Worm (Caenorhabditis elegans) whole organism, mixed stage, embryonic: ENCODE results near the gene daf-22.
"Not testable (repeated sequence)": the region's sequence is repeated elsewhere in the genome, so short reads cannot be mapped to it uniquely, and the experiment has no call there.

ENCODE experiments used
- M03D4.4 ChIP-seq: sonication (generic microtip); optimal IDR thresholded peaks from 2 replicates; lab custom pipeline; 2017; ENCODE audit warnings: mild to moderate bottlenecking, missing genetic modification characterization, missing compliant biosample characterization
- bed-3 ChIP-seq: fragments of 200-800 bp; sonication (Bioruptor generic); optimal IDR thresholded peaks from 3 replicates; lab custom pipeline; 2018; ENCODE audit warnings: mild to moderate bottlenecking, missing genetic modification characterization, moderate library complexity, missing compliant biosample characterization
- blmp-1 ChIP-seq: fragments of 150-350 bp; optimal IDR thresholded peaks from 2 replicates; lab custom pipeline; 2014; ENCODE audit warnings: missing biosample characterization, missing genetic modification characterization
- ceh-43 ChIP-seq: fragments of 200-800 bp; sonication (Bioruptor generic); optimal IDR thresholded peaks from 2 replicates; lab custom pipeline; 2018; ENCODE audit warnings: mild to moderate bottlenecking, missing genetic modification characterization, moderate library complexity, missing compliant biosample characterization
- ceh-83 ChIP-seq: fragments of 200-800 bp; sonication (Bioruptor generic); optimal IDR thresholded peaks from 2 replicates; lab custom pipeline; 2018; ENCODE audit warnings: mild to moderate bottlenecking, missing genetic modification characterization, missing compliant biosample characterization
- ces-1 ChIP-seq: fragments of 150-350 bp; optimal IDR thresholded peaks from 2 replicates; lab custom pipeline; 2014; ENCODE audit warnings: missing biosample characterization, missing genetic modification reagents, missing genetic modification characterization
- cnd-1 ChIP-seq: fragments of 200-800 bp; sonication (Bioruptor generic); optimal IDR thresholded peaks from 2 replicates; lab custom pipeline; 2018; ENCODE audit warnings: mild to moderate bottlenecking, missing genetic modification characterization, missing compliant biosample characterization
- drap-1 ChIP-seq: fragments of 200-800 bp; sonication (Bioruptor generic); optimal IDR thresholded peaks from 3 replicates; lab custom pipeline; 2018; ENCODE audit warnings: mild to moderate bottlenecking, missing genetic modification characterization, missing compliant biosample characterization
- elt-1 ChIP-seq: sonication (generic microtip); optimal IDR thresholded peaks from 2 replicates; lab custom pipeline; 2017; ENCODE audit warnings: missing genetic modification characterization, mild to moderate bottlenecking, missing compliant biosample characterization, antibody characterized with exemption, moderate library complexity, borderline replicate concordance; ENCODE audit not compliant: insufficient read depth
- elt-3 ChIP-seq: fragments of 150-350 bp; optimal IDR thresholded peaks from 2 replicates; lab custom pipeline; 2014; ENCODE audit warnings: missing biosample characterization, missing genetic modification characterization
- flh-1 ChIP-seq: fragments of 200-800 bp; sonication (Bioruptor generic); optimal IDR thresholded peaks from 2 replicates; lab custom pipeline; 2018; ENCODE audit warnings: mild to moderate bottlenecking, missing genetic modification characterization, moderate library complexity, missing compliant biosample characterization
- ham-2 ChIP-seq: fragments of 200-800 bp; sonication (Bioruptor generic); optimal IDR thresholded peaks from 2 replicates; lab custom pipeline; 2018; ENCODE audit warnings: mild to moderate bottlenecking, missing genetic modification characterization, missing compliant biosample characterization
- lin-13 ChIP-seq: fragments of 150-350 bp; optimal IDR thresholded peaks from 2 replicates; lab custom pipeline; 2014; ENCODE audit warnings: missing biosample characterization, missing genetic modification characterization
- lin-32 ChIP-seq: fragments of 200-800 bp; sonication (Bioruptor generic); optimal IDR thresholded peaks from 2 replicates; lab custom pipeline; 2018; ENCODE audit warnings: mild to moderate bottlenecking, missing genetic modification characterization, missing compliant biosample characterization
- lsy-2 ChIP-seq: fragments of 150-350 bp; optimal IDR thresholded peaks from 2 replicates; lab custom pipeline; 2014; ENCODE audit warnings: missing biosample characterization, missing genetic modification characterization
- mab-5 ChIP-seq: fragments of 150-350 bp; optimal IDR thresholded peaks from 2 replicates; lab custom pipeline; 2014; ENCODE audit warnings: missing biosample characterization, missing genetic modification characterization
- mep-1 ChIP-seq: fragments of 150-350 bp; optimal IDR thresholded peaks from 2 replicates; lab custom pipeline; 2017; ENCODE audit warnings: missing biosample characterization, missing genetic modification reagents, missing genetic modification characterization, inconsistent platforms
- mls-2 ChIP-seq: sonication (generic microtip); optimal IDR thresholded peaks from 2 replicates; lab custom pipeline; 2016; ENCODE audit warnings: mild to moderate bottlenecking, missing genetic modification characterization, moderate library complexity, missing compliant biosample characterization
- nhr-12 ChIP-seq: fragments of 150-350 bp; optimal IDR thresholded peaks from 2 replicates; lab custom pipeline; 2014; ENCODE audit warnings: missing biosample characterization, missing genetic modification characterization
- nhr-2 ChIP-seq: fragments of 150-350 bp; optimal IDR thresholded peaks from 2 replicates; lab custom pipeline; 2014; ENCODE audit warnings: missing biosample characterization, missing genetic modification characterization
- nhr-237 ChIP-seq: fragments of 150-350 bp; optimal IDR thresholded peaks from 2 replicates; lab custom pipeline; 2014; ENCODE audit warnings: missing biosample characterization, missing genetic modification characterization
- nhr-28 ChIP-seq: fragments of 150-350 bp; optimal IDR thresholded peaks from 2 replicates; lab custom pipeline; 2014; ENCODE audit warnings: missing biosample characterization, missing genetic modification characterization
- nhr-76 ChIP-seq: sonication (generic microtip); optimal IDR thresholded peaks from 2 replicates; lab custom pipeline; 2017; ENCODE audit warnings: missing biosample characterization, missing genetic modification characterization
- pha-4 ChIP-seq: fragments of 150-350 bp; optimal IDR thresholded peaks from 2 replicates; lab custom pipeline; 2018; ENCODE audit warnings: missing biosample characterization, missing genetic modification reagents, missing genetic modification characterization
- sem-2 ChIP-seq: fragments of 200-800 bp; sonication (Bioruptor generic); optimal IDR thresholded peaks from 2 replicates; lab custom pipeline; 2018; ENCODE audit warnings: mild to moderate bottlenecking, missing genetic modification characterization, missing compliant biosample characterization
- snpc-4 ChIP-seq: fragments of 150-350 bp; optimal IDR thresholded peaks from 2 replicates; lab custom pipeline; 2014; ENCODE audit warnings: missing biosample characterization, missing genetic modification characterization
- sptf-1 ChIP-seq: sonication (generic microtip); optimal IDR thresholded peaks from 2 replicates; lab custom pipeline; 2017; ENCODE audit warnings: mild to moderate bottlenecking, missing genetic modification characterization, moderate library complexity, missing compliant biosample characterization
- tbx-8 ChIP-seq: fragments of 200-800 bp; sonication (Bioruptor generic); optimal IDR thresholded peaks from 2 replicates; lab custom pipeline; 2018; ENCODE audit warnings: mild to moderate bottlenecking, missing genetic modification characterization, moderate library complexity, missing compliant biosample characterization
- unc-120 ChIP-seq: sonication (generic microtip); optimal IDR thresholded peaks from 2 replicates; lab custom pipeline; 2017; ENCODE audit warnings: missing genetic modification characterization, missing compliant biosample characterization; ENCODE audit not compliant: poor library complexity, severe bottlenecking
- unc-62 ChIP-seq: fragments of 150-350 bp; optimal IDR thresholded peaks from 2 replicates; lab custom pipeline; 2014; ENCODE audit warnings: missing biosample characterization, missing genetic modification reagents, missing genetic modification characterization
- ztf-11 ChIP-seq: fragments of 150-350 bp; optimal IDR thresholded peaks from 2 replicates; lab custom pipeline; 2014; ENCODE audit warnings: missing biosample characterization, missing genetic modification characterization

Gene daf-22

DNA sequence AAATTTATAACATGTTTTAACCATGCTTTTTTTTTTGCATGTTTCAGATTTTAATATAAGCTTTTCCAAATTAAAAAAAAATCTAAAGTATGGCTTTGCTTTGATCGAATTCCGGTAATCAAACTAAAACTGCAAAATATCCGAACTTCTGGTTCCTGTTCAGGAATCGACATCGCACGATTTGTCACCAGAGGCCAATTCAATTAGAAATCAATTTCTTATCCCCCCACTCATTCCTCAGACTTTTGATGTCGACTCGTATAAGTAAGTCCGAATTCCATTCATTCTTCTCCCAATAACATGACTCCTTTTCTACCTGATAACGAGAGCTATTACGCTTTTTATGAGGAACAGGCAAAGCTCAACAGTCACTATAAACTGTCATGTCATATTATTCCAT, 22.7 kb upstream of the daf-22 start, which contains the start of gene srh-27:
Gene srh-27 (plus strand): TSS at position 301 of the 400 bp plus-strand sequence.
- TF ChIP-seq nhr-12 (no peak), blmp-1 (tag; lab: Kevin White, UChicago) (no peak), pha-4 (tag; lab: Kevin White, UChicago) (no peak), nhr-237 (no peak)

DNA sequence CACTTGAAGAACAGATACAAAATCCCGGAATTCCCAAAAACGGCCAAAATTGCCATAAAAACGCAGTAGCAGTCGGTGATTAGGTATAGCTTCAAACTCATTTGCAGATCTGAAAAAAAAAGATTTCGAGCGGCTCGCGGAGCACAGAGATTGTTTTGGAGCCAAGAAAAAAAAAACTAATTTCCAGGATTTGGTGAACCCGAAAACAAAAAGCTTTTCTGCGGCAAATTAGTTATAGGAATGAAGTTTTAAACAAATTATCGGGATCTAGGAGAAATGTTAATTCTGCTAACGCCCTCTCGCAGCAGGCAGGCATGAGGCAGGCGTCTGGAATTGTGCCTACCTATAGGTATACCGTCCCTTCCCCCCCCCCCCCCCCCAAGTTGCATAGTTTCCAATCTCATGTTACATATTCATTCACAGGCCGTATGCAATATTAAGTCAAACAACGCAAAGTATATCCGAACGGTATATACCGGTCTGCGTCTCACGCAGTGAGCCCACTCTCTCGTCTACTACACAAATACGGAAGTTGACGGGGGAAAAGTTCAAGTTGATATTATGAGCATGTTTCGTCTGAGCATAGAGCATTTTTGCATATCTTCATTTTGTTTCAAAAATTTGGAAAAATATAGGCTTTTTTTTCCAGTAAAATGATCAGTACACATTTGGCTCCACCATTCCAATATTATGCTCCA, 19.3 kb upstream of the daf-22 start, which contains the start of the genes W05H5.1 and pitr-6:
Gene W05H5.1 (minus strand): TSS at position 101 of the 698 bp plus-strand sequence.
Gene pitr-6 (plus strand): TSS at position 648 of the 698 bp plus-strand sequence.
- TF ChIP-seq pha-4 (tag; lab: Kevin White, UChicago): peak; percentile 14
- no peak for TF ChIP-seq ceh-43
- TF ChIP-seq, all 35 proteins: peak for 1

DNA sequence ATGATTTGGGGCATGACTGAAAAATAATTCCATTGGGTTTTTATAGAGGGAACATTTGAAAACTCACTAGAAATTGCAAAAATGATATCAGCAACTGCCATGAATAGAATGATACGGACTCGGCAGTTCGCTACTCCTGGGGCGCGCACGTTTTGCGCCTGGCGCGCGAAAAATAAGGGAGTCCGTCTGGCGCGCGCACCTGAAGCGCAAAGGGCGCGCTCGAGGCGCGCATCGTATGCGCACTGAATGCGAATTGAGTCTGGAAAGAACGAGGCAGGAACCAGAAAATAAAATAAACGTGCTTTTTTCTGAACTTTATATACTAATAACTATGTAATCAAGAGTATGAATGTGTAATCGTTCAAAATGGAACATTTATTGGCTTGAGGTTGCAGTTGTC, 15.7 kb upstream of the daf-22 start, which contains the start of gene Y57A10C.10:
Gene Y57A10C.10 (minus strand): TSS at position 101 of the 400 bp plus-strand sequence.
- TF ChIP-seq nhr-12; lin-13; elt-3 (tag; lab: Kevin White, UChicago): not testable (repeated sequence)

DNA sequence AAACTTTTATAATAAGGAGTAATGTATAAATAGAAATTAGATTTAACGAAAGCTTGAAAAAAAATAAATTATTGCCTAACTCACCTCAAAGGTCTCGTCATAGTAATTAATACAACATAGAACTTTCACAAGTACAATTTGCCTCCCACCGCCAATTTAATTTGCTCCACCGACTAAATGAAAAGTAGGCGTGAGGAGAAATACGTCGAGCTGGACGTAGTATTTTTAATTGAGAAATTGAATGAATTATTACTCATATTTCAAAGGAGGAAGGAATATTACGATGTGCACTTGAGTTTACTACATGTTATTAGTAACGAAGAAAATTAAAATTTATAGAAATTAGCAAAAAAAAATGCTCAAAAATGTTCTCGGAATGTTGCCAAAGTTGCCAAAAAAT, 12.9 kb upstream of the daf-22 start, which contains the start of gene Y57A10C.9:
Gene Y57A10C.9 (minus strand): TSS at position 101 of the 400 bp plus-strand sequence.
- TF ChIP-seq ceh-43: no peak
- TF ChIP-seq nhr-2 (tag; lab: Kevin White, UChicago): no peak
- TF ChIP-seq bed-3 (GFP tag; lab: Kevin White, UChicago): no peak
- no peak for TF ChIP-seq mep-1 (tag; lab: Kevin White, UChicago)

DNA sequence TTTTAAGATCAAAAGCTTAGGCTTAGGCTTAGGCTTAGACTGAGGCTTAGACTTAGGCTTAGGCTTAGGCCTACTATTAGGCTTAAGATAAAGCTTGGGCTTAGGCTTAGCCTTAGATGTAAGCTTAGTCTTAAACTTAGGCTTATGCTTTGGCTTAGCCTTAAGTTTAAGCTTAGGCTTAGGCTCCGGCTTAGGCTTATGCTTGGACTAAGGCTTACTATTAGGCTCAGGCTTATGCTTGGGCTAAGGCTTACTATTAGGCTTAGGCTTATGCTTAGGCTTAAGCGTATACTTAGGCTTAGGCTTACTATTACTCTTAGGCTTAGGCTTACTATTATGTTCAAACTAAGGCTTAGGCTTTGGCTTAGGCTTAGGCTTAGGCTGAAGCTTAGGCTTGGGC, 11.2 kb upstream of the daf-22 start:
- TF ChIP-seq drap-1 (GFP tag; lab: Kevin White, UChicago): no peak
- TF ChIP-seq ham-2 (GFP tag; lab: Kevin White, UChicago): peak; percentile 65

DNA sequence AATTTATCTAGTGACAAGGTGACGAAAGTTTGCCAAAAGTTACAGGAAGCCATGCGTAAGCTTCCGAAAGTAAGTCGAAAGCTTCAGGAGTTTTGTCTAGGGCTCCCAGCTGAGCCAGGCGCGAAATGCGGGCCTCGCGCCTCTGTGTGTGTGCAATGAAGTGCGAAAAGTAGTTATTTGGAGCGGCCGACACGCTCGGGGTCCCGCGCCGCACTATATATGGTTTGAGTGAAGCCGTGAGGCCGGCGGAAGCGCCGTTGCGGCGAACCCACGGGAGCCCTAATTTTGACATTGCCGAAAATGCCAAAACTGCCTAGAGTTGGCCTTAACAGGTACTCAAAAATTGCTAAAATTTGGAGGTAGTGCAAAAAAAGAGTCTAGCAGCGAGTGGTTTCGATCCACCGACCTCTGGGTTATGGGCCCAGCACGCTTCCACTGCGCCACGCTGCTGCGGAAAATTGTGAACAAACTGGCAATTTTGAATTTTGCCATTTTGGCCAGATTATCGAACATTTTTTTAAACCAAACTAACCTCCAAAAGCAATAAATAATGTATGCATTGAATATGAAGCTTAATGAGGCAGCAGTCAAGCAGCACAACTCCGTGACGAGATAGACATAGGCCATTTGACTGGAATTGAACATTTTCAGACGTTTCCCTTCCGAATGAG, 9.8 kb upstream of the daf-22 start:
- TF ChIP-seq blmp-1 (tag; lab: Kevin White, UChicago) (no peak), mab-5 (tag; lab: Kevin White, UChicago) (no peak), sem-2 (GFP tag; lab: Kevin White, UChicago) (no peak), ces-1 (GFP tag; lab: Kevin White, UChicago) (no peak), ztf-11 (tag; lab: Kevin White, UChicago) (no peak), cnd-1 (tag; lab: Kevin White, UChicago) (no peak), unc-120 (no peak), lin-13 (no peak), lsy-2 (tag; lab: Kevin White, UChicago) (no peak), tbx-8 (GFP tag; lab: Kevin White, UChicago) (no peak), ceh-43 (no peak), drap-1 (GFP tag; lab: Kevin White, UChicago) (no peak), flh-1 (GFP tag; lab: Kevin White, UChicago) (no peak), unc-62 (no peak), elt-1 (tag; lab: Kevin White, UChicago) (no peak), pha-4 (tag; lab: Kevin White, UChicago) (no peak), nhr-28 (no peak), elt-3 (tag; lab: Kevin White, UChicago) (no peak), sptf-1 (tag; lab: Kevin White, UChicago) (no peak), lin-32 (no peak)

DNA sequence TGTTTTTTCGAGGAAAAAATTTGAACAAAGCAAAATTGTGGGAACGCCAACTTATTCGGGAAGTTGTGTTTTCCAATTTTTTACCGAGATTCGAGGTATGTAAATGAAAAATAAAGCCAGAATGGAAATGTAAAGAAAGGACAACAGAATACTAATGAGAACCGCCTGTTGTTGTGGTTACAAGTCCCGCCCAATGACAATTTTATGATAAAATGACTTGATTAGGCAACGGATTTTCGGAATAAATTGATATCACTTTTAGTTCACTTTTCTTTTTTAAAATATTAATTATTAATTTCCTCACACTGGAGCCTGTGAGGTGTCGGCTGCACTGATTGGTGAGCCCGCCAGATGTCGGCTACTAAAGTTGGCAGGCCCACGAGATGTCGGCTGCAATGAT, 6.9 kb upstream of the daf-22 start, which contains the start of gene dct-12:
Gene dct-12 (minus strand): TSS at position 101 of the 400 bp plus-strand sequence.
- TF ChIP-seq nhr-12 (no peak), unc-120 (no peak), flh-1 (GFP tag; lab: Kevin White, UChicago) (no peak), cnd-1 (tag; lab: Kevin White, UChicago) (no peak), nhr-76 (tag; lab: Kevin White, UChicago) (no peak), ceh-83 (GFP tag; lab: Kevin White, UChicago) (no peak), mls-2 (tag; lab: Kevin White, UChicago) (no peak), bed-3 (GFP tag; lab: Kevin White, UChicago) (no peak), nhr-28 (no peak), pha-4 (tag; lab: Kevin White, UChicago) (no peak), drap-1 (GFP tag; lab: Kevin White, UChicago) (no peak), ham-2 (GFP tag; lab: Kevin White, UChicago) (no peak), M03D4.4 (tag; lab: Kevin White, UChicago) (no peak), snpc-4 (tag; lab: Kevin White, UChicago) (no peak)
